Fruit fly (Drosophila melanogaster) Kc167 (cell line): ENCODE measurements around the gene Sprn.

Experiments used
- Myc ChIP-seq: fragments of >200 bp; optimal IDR thresholded peaks from 2 replicates; lab custom pipeline; 2017; ENCODE audit warnings: missing external identifiers
- Sin3A ChIP-seq: fragments of >200 bp; optimal IDR thresholded peaks from 2 replicates; lab custom pipeline; 2018; ENCODE audit warnings: missing external identifiers
- h ChIP-seq: fragments of >200 bp; optimal IDR thresholded peaks from 3 replicates; lab custom pipeline; 2018; ENCODE audit warnings: missing external identifiers
- insv ChIP-seq: fragments of >200 bp; optimal IDR thresholded peaks from 3 replicates; lab custom pipeline; 2018; ENCODE audit warnings: missing external identifiers
- psq ChIP-seq: fragments of >200 bp; optimal IDR thresholded peaks from 2 replicates; lab custom pipeline; 2017; ENCODE audit warnings: missing external identifiers
- ttk ChIP-seq: sonication (Bioruptor generic); optimal IDR thresholded peaks from 2 replicates; lab custom pipeline; 2017; ENCODE audit warnings: missing external identifiers

Gene Sprn

dm6 chr3L:11874758-11875157 lies 4.2 kb upstream of the Sprn start:
- TF ChIP-seq h (lab: Kevin White, UChicago) (no peak), insv (no peak), Myc (no peak), ttk (no peak), Sin3A (lab: Kevin White, UChicago) (no peak), psq (lab: Kevin White, UChicago) (no peak)

- TF ChIP-seq h (lab: Kevin White, UChicago), result no peak
- no peak for TF ChIP-seq psq (lab: Kevin White, UChicago)
- TF ChIP-seq ttk, result no peak
- no peak for TF ChIP-seq insv
- TF ChIP-seq Myc, result no peak
- TF ChIP-seq Sin3A (lab: Kevin White, UChicago), result no peak
Observed at dm6 chr3L:11876036-11876435, 2.9 kb upstream of the Sprn start.

- TF ChIP-seq insv, result no peak
- no peak for TF ChIP-seq Myc
- TF ChIP-seq psq (lab: Kevin White, UChicago), result no peak
- no peak for TF ChIP-seq Sin3A (lab: Kevin White, UChicago)
Observed at dm6 chr3L:11881084-11881483, 2.2 kb downstream of the Sprn start, which contains the start of gene CCDC151. CCDC151 (plus strand) TSS chr3L:11881384.

- TF ChIP-seq psq (lab: Kevin White, UChicago) (no peak), insv (no peak), Sin3A (lab: Kevin White, UChicago) (no peak), h (lab: Kevin White, UChicago) (no peak), Myc (no peak), ttk (no peak)
Observed at dm6 chr3L:11888910-11889309, 10.0 kb downstream of the Sprn start, which contains the start of gene CG5897. CG5897 (minus strand) TSS chr3L:11889010.

- TF ChIP-seq ttk (no peak), insv (no peak), Sin3A (lab: Kevin White, UChicago) (no peak), h (lab: Kevin White, UChicago) (no peak), Myc (no peak), psq (lab: Kevin White, UChicago) (no peak)
Observed at dm6 chr3L:11892766-11893165, 13.9 kb downstream of the Sprn start.

- TF ChIP-seq Sin3A (lab: Kevin White, UChicago), result no peak
- TF ChIP-seq Myc, result no peak
- TF ChIP-seq psq (lab: Kevin White, UChicago), result no peak
- no peak for TF ChIP-seq insv
- TF ChIP-seq ttk, result no peak
- TF ChIP-seq h (lab: Kevin White, UChicago), result no peak
Observed at dm6 chr3L:11896756-11897155, 17.8 kb downstream of the Sprn start.

dm6 chr3L:11918217-11918616 lies 39.3 kb downstream of the Sprn start:
- TF ChIP-seq Sin3A (lab: Kevin White, UChicago) (no peak), ttk (no peak), Myc (no peak), h (lab: Kevin White, UChicago) (no peak), insv (no peak)

- no peak for TF ChIP-seq ttk
- TF ChIP-seq insv, result no peak
- no peak for TF ChIP-seq h (lab: Kevin White, UChicago)
- TF ChIP-seq psq (lab: Kevin White, UChicago), result no peak
- TF ChIP-seq Myc, result no peak
- TF ChIP-seq Sin3A (lab: Kevin White, UChicago), result no peak
Observed at dm6 chr3L:11921213-11921612, 42.3 kb downstream of the Sprn start, which contains the start of gene CG11588. CG11588 (plus strand) TSS chr3L:11921513.

dm6 chr3L:11924657-11925056 lies 45.7 kb downstream of the Sprn start, which contains the start of gene SdhAL:
SdhAL (minus strand) TSS chr3L:11924757.
- TF ChIP-seq psq (lab: Kevin White, UChicago) (no peak), Myc (no peak), Sin3A (lab: Kevin White, UChicago) (no peak), h (lab: Kevin White, UChicago) (no peak), ttk (no peak), insv (no peak)

- TF ChIP-seq ttk, result no peak
- TF ChIP-seq insv, result no peak
Observed at dm6 chr3L:11925382-11925781, 46.5 kb downstream of the Sprn start.

- TF ChIP-seq psq (lab: Kevin White, UChicago) (no peak), h (lab: Kevin White, UChicago) (no peak)
Observed at dm6 chr3L:11927287-11927743, 48.4 kb downstream of the Sprn start, which contains the start of gene byn. byn (plus strand) TSS chr3L:11927693.
